Fruit fly (Drosophila melanogaster): ENCODE data around the gene Phf5a.
A peak's percentile ranks its signal among the peaks of the same experiment; 100 is the strongest.

Phf5a gene

DNA sequence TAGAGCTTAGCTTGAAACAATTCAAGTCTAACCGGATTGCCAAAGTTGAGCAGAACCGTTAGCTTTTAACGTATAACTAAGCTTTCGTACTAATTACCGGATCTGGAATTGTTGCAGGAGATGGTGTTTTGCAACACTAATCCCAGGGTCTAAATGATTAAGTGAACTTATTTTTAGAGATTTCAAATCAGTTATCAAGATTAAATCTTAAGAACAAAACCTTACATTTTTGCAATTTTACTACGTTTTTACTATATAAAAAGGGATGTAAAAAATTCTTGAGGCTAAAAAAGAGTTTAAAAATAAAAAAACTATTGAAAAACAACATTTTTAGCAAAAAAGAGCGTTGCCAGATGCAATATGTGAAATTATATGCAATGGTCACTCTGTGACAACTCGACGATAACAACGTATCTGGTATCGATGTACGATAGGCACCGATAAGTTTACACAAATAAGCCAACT is 1.9 kb downstream of the Phf5a start, which contains the start of the genes KFase and epsilonCOP (continued):
- TF ChIP-seq tna (GFP tag; IDR thresholded peaks at IDR 0.05; ENCODE audit: partially characterized antibody) = peak; percentile 57; the same call in 1 of the 2 replicates
- TF ChIP-seq CG8359 (GFP tag; optimal IDR thresholded peaks at IDR 0.05; ENCODE audit: borderline replicate concordance) = no peak
- peak; percentile 66 for TF ChIP-seq gem (tag; optimal IDR thresholded peaks at IDR 0.05)
- peak; percentile 83 for TF ChIP-seq Lhr (GFP tag; optimal IDR thresholded peaks at IDR 0.05)
- TF ChIP-seq sna (GFP tag; IDR thresholded peaks at IDR 0.05; ENCODE audit: partially characterized antibody) = peak; percentile 86
- no peak for TF ChIP-seq CG32767 (GFP tag; IDR thresholded peaks at IDR 0.05)
- peak; percentile 22 for TF ChIP-seq CG1603 (tag; optimal IDR thresholded peaks at IDR 0.05)
- no peak for TF ChIP-seq dimm (GFP tag; IDR thresholded peaks at IDR 0.05)
- TF ChIP-seq CG18262 (tag; optimal IDR thresholded peaks at IDR 0.05) = peak; percentile 65
- TF ChIP-seq CoRest (tag; optimal IDR thresholded peaks at IDR 0.05) = peak; percentile 80
- peak in 1 of 2 experiments; percentile 36 for TF ChIP-seq bsh (GFP tag; optimal IDR thresholded peaks at IDR 0.05)
- peak; percentile 74 for TF ChIP-seq Fer1 (GFP tag; optimal IDR thresholded peaks at IDR 0.05)
- peak; percentile 63 for TF ChIP-seq nerfin-2 (GFP tag; IDR thresholded peaks at IDR 0.05; ENCODE audit: partially characterized antibody)
- TF ChIP-seq pho (GFP tag; optimal IDR thresholded peaks at IDR 0.05) = peak; percentile 54
- TF ChIP-seq CG11504 (tag; optimal IDR thresholded peaks at IDR 0.05) = no peak
- TF ChIP-seq Neu2 (GFP tag; optimal IDR thresholded peaks at IDR 0.05; ENCODE audit: borderline replicate concordance) = no peak
- TF ChIP-seq Rx (GFP tag; IDR thresholded peaks at IDR 0.05) = no peak
- peak; percentile 9 for TF ChIP-seq Bdp1 (GFP tag; optimal IDR thresholded peaks at IDR 0.05)
- TF ChIP-seq CG17186 (GFP tag; optimal IDR thresholded peaks at IDR 0.05) = peak; percentile 5
- no peak for TF ChIP-seq sc (optimal IDR thresholded peaks at IDR 0.05)
- peak; percentile 15 for TF ChIP-seq sc (GFP tag; optimal IDR thresholded peaks at IDR 0.05)
- TF ChIP-seq slbo (GFP tag; IDR thresholded peaks at IDR 0.05) = peak; percentile 65
- peak; percentile 72 for TF ChIP-seq CG2712 (tag; optimal IDR thresholded peaks at IDR 0.05)
- TF ChIP-seq vfl (GFP tag; optimal IDR thresholded peaks at IDR 0.05) = peak; percentile 60
- TF ChIP-seq Dll (GFP tag; IDR thresholded peaks at IDR 0.05; ENCODE audit: partially characterized antibody) = peak; percentile 76; the same call in 3 of the 4 replicates
- TF ChIP-seq CG7745 (tag; optimal IDR thresholded peaks at IDR 0.05) = peak; percentile 95
- TF ChIP-seq CG14014 (GFP tag; IDR thresholded peaks at IDR 0.05) = no peak
- no peak for TF ChIP-seq HLHmδ (GFP tag; optimal IDR thresholded peaks at IDR 0.05)
- peak; percentile 81 for TF ChIP-seq Hmr (GFP tag; optimal IDR thresholded peaks at IDR 0.05)
- peak; percentile 38 for TF ChIP-seq CG18476 (GFP tag; optimal IDR thresholded peaks at IDR 0.05)
- TF ChIP-seq CG4854 (GFP tag; optimal IDR thresholded peaks at IDR 0.05) = peak; percentile 42
- TF ChIP-seq Sox100B (GFP tag; optimal IDR thresholded peaks at IDR 0.05) = no peak
- 0 out of 3 replicates have a peak, but pooled peaks have one; percentile 12 for TF ChIP-seq CG11093 (GFP tag; IDR thresholded peaks at IDR 0.05)
- TF ChIP-seq Chrac-16 (GFP tag; optimal IDR thresholded peaks at IDR 0.05) = peak; percentile 35
- TF ChIP-seq C15 (GFP tag; IDR thresholded peaks at IDR 0.05) = no peak
- peak; percentile 70 for TF ChIP-seq CG12391 (tag; optimal IDR thresholded peaks at IDR 0.05)
- TF ChIP-seq Med (GFP tag) = peak; percentile 94
- TF ChIP-seq fd102C (GFP tag; optimal IDR thresholded peaks at IDR 0.05) = no peak
- peak; percentile 40 for TF ChIP-seq CG10147 (GFP tag; optimal IDR thresholded peaks at IDR 0.05)
- TF ChIP-seq CG6791 (GFP tag; IDR thresholded peaks at IDR 0.05; ENCODE audit: partially characterized antibody) = peak; percentile 81
- no peak for TF ChIP-seq pum (GFP tag; optimal IDR thresholded peaks at IDR 0.05)
- no peak for TF ChIP-seq CG30431 (GFP tag; optimal IDR thresholded peaks at IDR 0.05)
- peak; percentile 63; the same call in 1 of the 2 replicates for TF ChIP-seq ato (GFP tag; IDR thresholded peaks at IDR 0.05; ENCODE audit: partially characterized antibody)
- TF ChIP-seq tup (GFP tag; optimal IDR thresholded peaks at IDR 0.05) = no peak
- TF ChIP-seq salm (tag; optimal IDR thresholded peaks at IDR 0.05) = no peak
- peak; percentile 44 for TF ChIP-seq CG10654 (GFP tag; optimal IDR thresholded peaks at IDR 0.05)
- TF ChIP-seq CG8290 (GFP tag; optimal IDR thresholded peaks at IDR 0.05) = peak; percentile 95
- TF ChIP-seq CG8290 (tag; optimal IDR thresholded peaks at IDR 0.05) = peak; percentile 68 to 92
- TF ChIP-seq jumu (GFP tag; optimal IDR thresholded peaks at IDR 0.05) = no peak
